Worm (Caenorhabditis elegans) whole organism, L1 larva: ENCODE measurements around the gene F07A11.4.
"Not testable (repeated sequence)": the region's sequence is repeated elsewhere in the genome, so short reads cannot be mapped to it uniquely, and the experiment has no call there.

Source experiments
- C04F5.9 ChIP-seq: sonication (generic microtip); optimal IDR thresholded peaks from 2 replicates; lab custom pipeline; 2016; ENCODE audit warnings: missing genetic modification characterization, missing compliant biosample characterization
- ama-1 ChIP-seq: fragments of 150-350 bp; optimal IDR thresholded peaks from 2 replicates; lab custom pipeline; 2014
- ceh-88 ChIP-seq: fragments of 200-800 bp; sonication (Bioruptor generic); IDR thresholded peaks from 2 replicates; pipeline ENCODE4 v1.3.6; 2022; ENCODE audit warnings: missing genetic modification characterization, missing compliant biosample characterization
- egl-27 ChIP-seq, 2 experiments: fragments of 150-350 bp in 1 of 2; sonication (generic microtip); optimal IDR thresholded peaks; 3 replicates each; lab custom pipeline; 2017 to 2018; ENCODE audit warnings: missing biosample characterization in 2 of 2, missing genetic modification characterization in 2 of 2, missing genetic modification reagents in 2 of 2
- elt-2 ChIP-seq: sonication (generic microtip); optimal IDR thresholded peaks from 2 replicates; lab custom pipeline; 2016; ENCODE audit warnings: missing genetic modification characterization, mild to moderate bottlenecking, inconsistent platforms, missing compliant biosample characterization, missing genetic modification reagents
- lin-14 ChIP-seq: fragments of 200-800 bp; sonication (Bioruptor generic); optimal IDR thresholded peaks from 2 replicates; lab custom pipeline; 2018; ENCODE audit warnings: mild to moderate bottlenecking, missing genetic modification characterization, moderate library complexity, missing compliant biosample characterization
- lin-39 ChIP-seq: fragments of 150-350 bp; optimal IDR thresholded peaks from 2 replicates; lab custom pipeline; 2014; ENCODE audit warnings: missing biosample characterization, missing genetic modification reagents, missing genetic modification characterization
- lsy-2 ChIP-seq, 2 experiments: fragments of 150-350 bp; optimal IDR thresholded peaks; 2 replicates each; lab custom pipeline; 2014; ENCODE audit warnings: missing biosample characterization in 2 of 2, missing genetic modification characterization in 2 of 2
- mab-9 ChIP-seq: fragments of 200-800 bp; sonication (Bioruptor generic); IDR thresholded peaks from 2 replicates; pipeline ENCODE4 v1.3.6; 2022; ENCODE audit warnings: missing genetic modification reagents, missing genetic modification characterization, missing compliant biosample characterization
- nhr-237 ChIP-seq: fragments of 150-350 bp; optimal IDR thresholded peaks from 2 replicates; lab custom pipeline; 2014; ENCODE audit warnings: missing biosample characterization, missing genetic modification characterization
- unc-62 ChIP-seq: fragments of 150-350 bp; optimal IDR thresholded peaks from 2 replicates; lab custom pipeline; 2014; ENCODE audit warnings: missing biosample characterization, missing genetic modification reagents, missing genetic modification characterization
- ztf-4 ChIP-seq: fragments of 150-350 bp; optimal IDR thresholded peaks from 2 replicates; lab custom pipeline; 2014; ENCODE audit warnings: missing biosample characterization, missing genetic modification characterization

DNA sequence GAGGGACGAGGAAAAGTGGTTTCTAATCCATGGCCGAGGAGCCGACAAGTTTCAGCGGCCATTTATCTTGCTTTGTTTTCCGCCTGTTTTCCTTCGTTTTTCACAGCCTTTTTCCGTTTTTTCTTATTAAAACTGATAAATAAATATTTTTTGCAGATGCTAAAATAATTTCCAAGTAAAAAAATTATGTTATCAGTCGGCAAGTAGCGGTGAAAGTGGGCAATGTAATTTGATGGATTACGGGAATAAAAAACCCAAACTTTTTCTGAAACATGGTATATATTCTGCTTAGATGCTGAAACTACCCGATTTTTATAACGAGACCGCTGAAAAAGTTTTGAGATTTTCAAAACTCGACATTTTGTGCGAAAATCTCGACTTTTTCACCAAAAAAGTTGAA is 48.8 kb upstream of the F07A11.4 start, which contains the start of gene dhgd-1:
- TF ChIP-seq ama-1 (lab: Kevin White, UChicago); egl-27 (tag; optimal IDR thresholded peaks at IDR 0.05; lab: Kevin White, UChicago); unc-62 (GFP tag; lab: Kevin White, UChicago); ztf-4 (tag; lab: Kevin White, UChicago); nhr-237 (tag; lab: Kevin White, UChicago); mab-9 (GFP tag; lab: Robert Waterston, UW); C04F5.9 (tag; lab: Kevin White, UChicago); lsy-2 (tag; optimal IDR thresholded peaks at IDR 0.05; lab: Kevin White, UChicago); lin-39 (tag; lab: Kevin White, UChicago); lin-14 (GFP tag; lab: Kevin White, UChicago); ceh-88 (GFP tag; lab: Robert Waterston, UW); elt-2 (tag; lab: Kevin White, UChicago): not testable (repeated sequence)
